Worm (Caenorhabditis elegans): ENCODE results near the gene mig-23.

The mig-23 gene

ce11 chrX:5983267-5983666, 34.6 kb upstream of the mig-23 start:
- TF ChIP-seq nfya-1 (tag; optimal IDR thresholded peaks at IDR 0.05; ENCODE audit: insufficient read depth) (peak; percentile 12), nhr-23 (tag; optimal IDR thresholded peaks at IDR 0.05) (no peak), egl-27 (tag; optimal IDR thresholded peaks at IDR 0.05) (no peak), lin-39 (tag; optimal IDR thresholded peaks at IDR 0.05) (no peak), sea-2 (GFP tag; optimal IDR thresholded peaks at IDR 0.05) (no peak), nhr-28 (tag; optimal IDR thresholded peaks at IDR 0.05) (no peak), unc-62 (GFP tag; optimal IDR thresholded peaks at IDR 0.05) (no peak), daf-12 (tag; optimal IDR thresholded peaks at IDR 0.05) (no peak), fkh-10 (GFP tag; optimal IDR thresholded peaks at IDR 0.05) (peak; percentile 83), mml-1 (tag; optimal IDR thresholded peaks at IDR 0.05) (no peak), pqm-1 (tag; optimal IDR thresholded peaks at IDR 0.05) (no peak)

- TF ChIP-seq unc-62 (GFP tag; optimal IDR thresholded peaks at IDR 0.05) (peak; percentile 41), ceh-9 (tag; optimal IDR thresholded peaks at IDR 0.05) (no peak), ama-1 (optimal IDR thresholded peaks at IDR 0.05) (no peak), R02D3.7 (tag; optimal IDR thresholded peaks at IDR 0.05) (no peak), lin-39 (tag; optimal IDR thresholded peaks at IDR 0.05) (peak; percentile 68), egl-27 (tag; optimal IDR thresholded peaks at IDR 0.05) (no peak), nhr-77 (tag; optimal IDR thresholded peaks at IDR 0.05) (no peak), elt-3 (tag; optimal IDR thresholded peaks at IDR 0.05) (no peak), nfya-1 (tag; optimal IDR thresholded peaks at IDR 0.05; ENCODE audit: insufficient read depth) (peak; percentile 47)
Measured at ce11 chrX:5982799-5983198, 34.1 kb upstream of the mig-23 start.

- TF ChIP-seq hmg-11 (tag; optimal IDR thresholded peaks at IDR 0.05) (peak; percentile 6), nfya-1 (tag; optimal IDR thresholded peaks at IDR 0.05; ENCODE audit: insufficient read depth) (peak; percentile 29), ceh-16 (tag; optimal IDR thresholded peaks at IDR 0.05) (no peak), lin-39 (tag; optimal IDR thresholded peaks at IDR 0.05) (peak; percentile 23), nhr-12 (tag; optimal IDR thresholded peaks at IDR 0.05) (no peak), ceh-82 (tag; optimal IDR thresholded peaks at IDR 0.05) (no peak), fos-1 (tag; optimal IDR thresholded peaks at IDR 0.05) (no peak), unc-62 (GFP tag; optimal IDR thresholded peaks at IDR 0.05) (no peak), snpc-4 (tag; optimal IDR thresholded peaks at IDR 0.05) (no peak), pqm-1 (tag; optimal IDR thresholded peaks at IDR 0.05) (no peak), sea-2 (GFP tag; optimal IDR thresholded peaks at IDR 0.05) (no peak), lin-15B (tag; optimal IDR thresholded peaks at IDR 0.05) (no peak), egl-27 (tag; optimal IDR thresholded peaks at IDR 0.05) (no peak), skn-1 (tag; optimal IDR thresholded peaks at IDR 0.05) (no peak), fkh-10 (GFP tag; optimal IDR thresholded peaks at IDR 0.05) (peak; percentile 46), nhr-76 (tag; optimal IDR thresholded peaks at IDR 0.05) (no peak), ZK546.5 (tag; optimal IDR thresholded peaks at IDR 0.05) (no peak), pha-4 (tag; optimal IDR thresholded peaks at IDR 0.05) (no peak)
Measured at ce11 chrX:5981698-5982097, 33.0 kb upstream of the mig-23 start.

ce11 chrX:5977754-5978153, 29.1 kb upstream of the mig-23 start, which contains the start of gene kin-2:
Gene kin-2, minus strand, starts transcription at chrX:5977854.
- TF ChIP-seq lin-39 (tag; optimal IDR thresholded peaks at IDR 0.05): no peak
- no peak for TF ChIP-seq nhr-77 (tag; optimal IDR thresholded peaks at IDR 0.05)
- no peak for TF ChIP-seq mdl-1 (tag; optimal IDR thresholded peaks at IDR 0.05)
- TF ChIP-seq nhr-12 (tag; optimal IDR thresholded peaks at IDR 0.05): no peak
- TF ChIP-seq ama-1 (optimal IDR thresholded peaks at IDR 0.05): no peak
- TF ChIP-seq mml-1 (tag; optimal IDR thresholded peaks at IDR 0.05): no peak
- TF ChIP-seq fkh-2 (tag; optimal IDR thresholded peaks at IDR 0.05): no peak
- TF ChIP-seq pha-4 (tag; optimal IDR thresholded peaks at IDR 0.05): no peak
- no peak for TF ChIP-seq nhr-25 (tag; optimal IDR thresholded peaks at IDR 0.05)
- TF ChIP-seq snpc-4 (tag; optimal IDR thresholded peaks at IDR 0.05): no peak
- TF ChIP-seq unc-62 (GFP tag; optimal IDR thresholded peaks at IDR 0.05): no peak
- TF ChIP-seq sea-2 (GFP tag; optimal IDR thresholded peaks at IDR 0.05): no peak
- no peak for TF ChIP-seq daf-12 (tag; optimal IDR thresholded peaks at IDR 0.05)
- TF ChIP-seq lin-15B (tag; optimal IDR thresholded peaks at IDR 0.05): no peak
- no peak for TF ChIP-seq nhr-23 (tag; optimal IDR thresholded peaks at IDR 0.05)
- TF ChIP-seq fos-1 (tag; optimal IDR thresholded peaks at IDR 0.05): no peak

ce11 chrX:5976206-5976960, 27.7 kb upstream of the mig-23 start:
- peak; percentile 65 for TF ChIP-seq egl-5 (tag; optimal IDR thresholded peaks at IDR 0.05)
- TF ChIP-seq nfya-1 (tag; optimal IDR thresholded peaks at IDR 0.05; ENCODE audit: insufficient read depth): peak; percentile 95
- TF ChIP-seq egl-27 (tag; optimal IDR thresholded peaks at IDR 0.05): no peak
- peak; percentile 86 for TF ChIP-seq fkh-10 (GFP tag; optimal IDR thresholded peaks at IDR 0.05)
- peak; percentile 61 for TF ChIP-seq lin-39 (tag; optimal IDR thresholded peaks at IDR 0.05)
- peak; percentile 51 for TF ChIP-seq hmg-11 (tag; optimal IDR thresholded peaks at IDR 0.05)
- TF ChIP-seq aly-2 (tag; optimal IDR thresholded peaks at IDR 0.05): no peak

Data from whole organism, L3 larva.